Worm (Caenorhabditis elegans) whole organism, L1 larva: ENCODE results near the gene slfl-5.

ENCODE experiments used
- C04F5.9 ChIP-seq: sonication (generic microtip); optimal IDR thresholded peaks from 2 replicates; lab custom pipeline; 2016; ENCODE audit warnings: missing genetic modification characterization, missing compliant biosample characterization
- C34B4.2 ChIP-seq: sonication (generic microtip); optimal IDR thresholded peaks from 2 replicates; lab custom pipeline; 2017; ENCODE audit warnings: mild to moderate bottlenecking, missing genetic modification characterization, missing compliant biosample characterization
- Y116A8C.19 ChIP-seq: sonication (generic microtip); optimal IDR thresholded peaks from 2 replicates; lab custom pipeline; 2016; ENCODE audit warnings: missing compliant biosample characterization, missing genetic modification characterization, borderline replicate concordance
- alr-1 ChIP-seq: fragments of 200-800 bp; sonication (Bioruptor generic); optimal IDR thresholded peaks from 2 replicates; lab custom pipeline; 2018; ENCODE audit warnings: borderline replicate concordance, mild to moderate bottlenecking, missing genetic modification characterization, missing compliant biosample characterization
- aly-2 ChIP-seq: fragments of 150-350 bp; optimal IDR thresholded peaks from 2 replicates; lab custom pipeline; 2014; ENCODE audit warnings: missing biosample characterization, missing genetic modification characterization
- blmp-1 ChIP-seq: fragments of 150-350 bp; optimal IDR thresholded peaks from 2 replicates; lab custom pipeline; 2014; ENCODE audit warnings: missing biosample characterization, missing genetic modification characterization
- ceh-88 ChIP-seq: fragments of 200-800 bp; sonication (Bioruptor generic); IDR thresholded peaks from 2 replicates; pipeline ENCODE4 v1.3.6; 2022; ENCODE audit warnings: missing genetic modification characterization, missing compliant biosample characterization
- dpl-1 ChIP-seq, 3 experiments: fragments of 150-350 bp in 2 of 3; sonication (generic microtip) in 1 of 3; optimal IDR thresholded peaks; 2 replicates each; lab custom pipeline; 2014 to 2017; ENCODE audit warnings: missing biosample characterization in 3 of 3, missing genetic modification characterization in 3 of 3, missing genetic modification reagents in 3 of 3
- efl-1 ChIP-seq, 4 experiments: fragments of 150-350 bp; optimal IDR thresholded peaks in 3 of 4; peaks in 1 of 4; 1 replicate in 1 of 4; 2 replicates in 3 of 4; lab custom pipeline; 2014; ENCODE audit warnings: missing biosample characterization in 2 of 4, missing genetic modification characterization in 2 of 4, missing genetic modification reagents in 2 of 4
- efl-3 ChIP-seq: fragments of 200-800 bp; sonication (Bioruptor generic); optimal IDR thresholded peaks from 2 replicates; lab custom pipeline; 2018; ENCODE audit warnings: mild to moderate bottlenecking, missing genetic modification characterization, missing compliant biosample characterization
- elt-3 ChIP-seq, 6 experiments: fragments of 150-350 bp in 1 of 6; sonication (generic microtip); optimal IDR thresholded peaks; 2 replicates each; lab custom pipeline; 2017 to 2018; ENCODE audit warnings: missing biosample characterization in 6 of 6, missing genetic modification characterization in 6 of 6, inconsistent platforms in 1 of 6
- fkh-8 ChIP-seq: sonication (generic microtip); optimal IDR thresholded peaks from 2 replicates; lab custom pipeline; 2016; ENCODE audit warnings: mild to moderate bottlenecking, missing genetic modification characterization, missing compliant biosample characterization
- grh-1 ChIP-seq: fragments of 200-800 bp; sonication (Bioruptor generic); IDR thresholded peaks from 2 replicates; pipeline ENCODE4 v1.3.6; 2022; ENCODE audit warnings: missing genetic modification reagents, missing genetic modification characterization, missing compliant biosample characterization
- hpl-2 ChIP-seq: fragments of 150-350 bp; optimal IDR thresholded peaks from 2 replicates; lab custom pipeline; 2014; ENCODE audit warnings: missing biosample characterization, missing genetic modification reagents, missing genetic modification characterization
- irx-1 ChIP-seq: sonication (generic microtip); optimal IDR thresholded peaks from 2 replicates; lab custom pipeline; 2016; ENCODE audit warnings: missing genetic modification characterization, missing compliant biosample characterization
- isw-1 ChIP-seq: fragments of 200-800 bp; sonication (Bioruptor generic); IDR thresholded peaks from 2 replicates; pipeline ENCODE4 v1.3.6; 2022; ENCODE audit warnings: missing genetic modification characterization, missing compliant biosample characterization
- jun-1 ChIP-seq: fragments of 150-350 bp; optimal IDR thresholded peaks from 2 replicates; lab custom pipeline; 2014; ENCODE audit warnings: missing biosample characterization, missing genetic modification reagents, missing genetic modification characterization
- lin-13 ChIP-seq: fragments of 150-350 bp; optimal IDR thresholded peaks from 2 replicates; lab custom pipeline; 2014; ENCODE audit warnings: missing biosample characterization, missing genetic modification reagents, missing genetic modification characterization
- lin-14 ChIP-seq: fragments of 200-800 bp; sonication (Bioruptor generic); optimal IDR thresholded peaks from 2 replicates; lab custom pipeline; 2018; ENCODE audit warnings: mild to moderate bottlenecking, missing genetic modification characterization, moderate library complexity, missing compliant biosample characterization
- lin-35 ChIP-seq, 2 experiments: fragments of 150-350 bp; optimal IDR thresholded peaks; 2 replicates each; lab custom pipeline; 2014; ENCODE audit warnings: missing biosample characterization in 2 of 2, missing genetic modification characterization in 2 of 2, missing genetic modification reagents in 2 of 2
- lsy-2 ChIP-seq, 2 experiments: fragments of 150-350 bp; optimal IDR thresholded peaks; 2 replicates each; lab custom pipeline; 2014; ENCODE audit warnings: missing biosample characterization in 2 of 2, missing genetic modification characterization in 2 of 2
- mep-1 ChIP-seq: fragments of 150-350 bp; optimal IDR thresholded peaks from 2 replicates; lab custom pipeline; 2014; ENCODE audit warnings: missing biosample characterization, missing genetic modification characterization
- nhr-11 ChIP-seq: fragments of 150-350 bp; optimal IDR thresholded peaks from 2 replicates; lab custom pipeline; 2014; ENCODE audit warnings: missing biosample characterization, missing genetic modification characterization
- nhr-12 ChIP-seq: sonication (generic microtip); optimal IDR thresholded peaks from 2 replicates; lab custom pipeline; 2017; ENCODE audit warnings: missing biosample characterization, missing genetic modification characterization
- nhr-20 ChIP-seq: sonication (generic microtip); optimal IDR thresholded peaks from 2 replicates; lab custom pipeline; 2016; ENCODE audit warnings: mild to moderate bottlenecking, missing genetic modification characterization, missing compliant biosample characterization
- nhr-71 ChIP-seq: sonication (generic microtip); optimal IDR thresholded peaks from 2 replicates; lab custom pipeline; 2016; ENCODE audit warnings: mild to moderate bottlenecking, missing genetic modification characterization, moderate library complexity, missing compliant biosample characterization
- nhr-85 ChIP-seq: sonication (generic microtip); peaks from one replicate; lab custom pipeline; 2016; ENCODE audit warnings: missing genetic modification characterization, inconsistent platforms, missing compliant biosample characterization
- nhr-90 ChIP-seq: sonication (generic microtip); optimal IDR thresholded peaks from 2 replicates; lab custom pipeline; 2016; ENCODE audit warnings: mild to moderate bottlenecking, missing genetic modification characterization, missing compliant biosample characterization; ENCODE audit not compliant: poor library complexity
- pag-3 ChIP-seq: sonication (generic microtip); optimal IDR thresholded peaks from 2 replicates; lab custom pipeline; 2017; ENCODE audit warnings: missing genetic modification characterization, mild to moderate bottlenecking, missing compliant biosample characterization, antibody characterized with exemption, borderline replicate concordance; ENCODE audit not compliant: insufficient read depth
- pax-3 ChIP-seq: fragments of 200-800 bp; sonication (Bioruptor generic); optimal IDR thresholded peaks from 2 replicates; lab custom pipeline; 2018; ENCODE audit warnings: mild to moderate bottlenecking, missing genetic modification characterization, moderate library complexity, missing compliant biosample characterization
- rnt-1 ChIP-seq: sonication (generic microtip); optimal IDR thresholded peaks from 2 replicates; lab custom pipeline; 2016; ENCODE audit warnings: mild to moderate bottlenecking, missing genetic modification characterization, moderate library complexity, missing compliant biosample characterization
- snpc-4 ChIP-seq: fragments of 150-350 bp; optimal IDR thresholded peaks from 2 replicates; lab custom pipeline; 2014; ENCODE audit warnings: missing biosample characterization, missing genetic modification characterization
- snu-23 ChIP-seq: sonication (generic microtip); optimal IDR thresholded peaks from 2 replicates; lab custom pipeline; 2016; ENCODE audit warnings: missing genetic modification characterization, missing compliant biosample characterization
- sox-4 ChIP-seq: sonication (generic microtip); optimal IDR thresholded peaks from 2 replicates; lab custom pipeline; 2016; ENCODE audit warnings: missing genetic modification characterization, missing compliant biosample characterization
- sptf-1 ChIP-seq: fragments of 150-350 bp; optimal IDR thresholded peaks from 2 replicates; lab custom pipeline; 2014; ENCODE audit warnings: missing biosample characterization, missing genetic modification characterization
- sup-37 ChIP-seq: fragments of 200-800 bp; sonication (Bioruptor generic); optimal IDR thresholded peaks from 2 replicates; lab custom pipeline; 2018; ENCODE audit warnings: mild to moderate bottlenecking, missing genetic modification characterization, missing compliant biosample characterization
- swsn-7 ChIP-seq: sonication (generic microtip); optimal IDR thresholded peaks from 2 replicates; lab custom pipeline; 2016; ENCODE audit warnings: missing genetic modification characterization, missing compliant biosample characterization
- tbx-2 ChIP-seq: sonication (generic microtip); optimal IDR thresholded peaks from 2 replicates; lab custom pipeline; 2016; ENCODE audit warnings: missing genetic modification characterization, missing compliant biosample characterization
- unc-130 ChIP-seq: fragments of 150-350 bp; optimal IDR thresholded peaks from 2 replicates; lab custom pipeline; 2017; ENCODE audit warnings: missing biosample characterization, missing genetic modification characterization, inconsistent platforms
- unc-30 ChIP-seq: sonication (generic microtip); optimal IDR thresholded peaks from 2 replicates; lab custom pipeline; 2017; ENCODE audit warnings: missing biosample characterization, missing genetic modification characterization
- unc-62 ChIP-seq: fragments of 150-350 bp; optimal IDR thresholded peaks from 2 replicates; lab custom pipeline; 2014; ENCODE audit warnings: missing biosample characterization, missing genetic modification reagents, missing genetic modification characterization
- zip-4 ChIP-seq: fragments of 200-800 bp; sonication (Bioruptor generic); optimal IDR thresholded peaks from 2 replicates; lab custom pipeline; 2018; ENCODE audit warnings: mild to moderate bottlenecking, missing genetic modification characterization, moderate library complexity, missing compliant biosample characterization
- ztf-11 ChIP-seq, 2 experiments: sonication (generic microtip); optimal IDR thresholded peaks; 2 replicates each; lab custom pipeline; 2016 to 2017; ENCODE audit warnings: missing genetic modification characterization in 2 of 2, missing biosample characterization in 1 of 2, missing compliant biosample characterization in 1 of 2
- ztf-4 ChIP-seq: fragments of 150-350 bp; optimal IDR thresholded peaks from 2 replicates; lab custom pipeline; 2014; ENCODE audit warnings: missing biosample characterization, missing genetic modification characterization

slfl-5 gene

DNA sequence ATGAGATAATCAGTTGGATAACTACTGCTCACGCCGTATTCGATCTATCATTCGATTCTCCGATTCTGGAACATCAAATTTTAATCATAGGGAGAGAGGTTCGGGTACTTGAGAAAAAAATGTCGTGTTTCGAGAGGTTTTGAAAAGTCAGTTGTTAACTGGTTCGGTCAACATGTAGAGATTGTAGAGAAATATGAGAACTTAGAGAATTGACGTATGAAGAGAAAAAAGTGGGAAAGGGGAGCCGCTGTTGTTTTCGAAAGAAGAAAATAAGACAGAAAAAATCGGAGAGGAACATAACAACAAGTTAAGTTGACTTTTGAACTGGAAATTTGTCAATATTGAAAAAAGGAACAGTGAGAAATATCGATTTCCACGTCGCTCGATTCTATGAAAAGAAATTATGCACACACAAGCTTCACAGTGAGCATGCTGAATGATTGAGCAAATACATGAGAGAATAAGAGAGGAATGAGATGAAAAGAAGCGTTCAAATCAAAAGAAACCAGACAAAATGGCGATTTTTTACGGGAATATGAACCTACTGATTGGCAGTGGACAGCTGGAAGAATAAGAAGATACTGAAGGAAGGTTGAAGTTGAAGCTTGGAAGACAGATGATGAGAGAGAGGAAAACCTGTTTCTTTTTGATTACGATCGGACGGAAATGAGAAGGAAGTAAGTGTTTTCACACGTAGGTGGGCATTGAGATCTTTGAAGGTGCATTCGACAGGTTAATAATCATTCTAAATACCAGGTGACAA lies at the start of gene slfl-5, which contains the start of the genes T04H1.13 and rad-50:
TSS of gene slfl-5 (minus strand) at position 65 of the 763 bp plus-strand sequence.
TSS of gene T04H1.13 (minus strand) at position 51 of the 763 bp plus-strand sequence.
TSS of gene rad-50 (plus strand) at position 667 of the 763 bp plus-strand sequence.
- TF ChIP-seq jun-1 (no peak), dpl-1 (GFP tag; optimal IDR thresholded peaks at IDR 0.05; lab: Kevin White, UChicago) (peak in 1 of 3 experiments; percentile 8), efl-3 (GFP tag; lab: Kevin White, UChicago) (no peak), grh-1 (GFP tag; lab: Robert Waterston, UW) (no peak), lsy-2 (tag; optimal IDR thresholded peaks at IDR 0.05; lab: Kevin White, UChicago) (peak in 1 of 2 experiments; percentile 18), C04F5.9 (no peak), rnt-1 (tag; lab: Kevin White, UChicago) (peak; percentile 10), nhr-85 (tag; lab: Kevin White, UChicago) (no peak), snu-23 (GFP tag; lab: Kevin White, UChicago) (no peak), nhr-90 (no peak), unc-30 (no peak), lin-13 (GFP tag; lab: Kevin White, UChicago) (no peak), lin-14 (GFP tag; lab: Kevin White, UChicago) (peak; percentile 68), nhr-12 (tag; lab: Kevin White, UChicago) (no peak), pax-3 (tag; lab: Kevin White, UChicago) (no peak), ztf-11 (tag; optimal IDR thresholded peaks at IDR 0.05; lab: Kevin White, UChicago) (no peak), efl-1 (optimal IDR thresholded peaks at IDR 0.05; lab: Kevin White, UChicago) (peak in 1 of 2 experiments; percentile 6), efl-1 (GFP tag; optimal IDR thresholded peaks at IDR 0.05 in 1 of 2; lab: Kevin White, UChicago) (peak in 1 of 2 experiments; percentile 30), nhr-71 (peak; percentile 36), blmp-1 (tag; lab: Kevin White, UChicago) (peak; percentile 38), snpc-4 (no peak), hpl-2 (GFP tag; lab: Kevin White, UChicago) (no peak), sup-37 (GFP tag; lab: Kevin White, UChicago) (no peak), swsn-7 (no peak), sox-4 (tag; lab: Kevin White, UChicago) (no peak)

DNA sequence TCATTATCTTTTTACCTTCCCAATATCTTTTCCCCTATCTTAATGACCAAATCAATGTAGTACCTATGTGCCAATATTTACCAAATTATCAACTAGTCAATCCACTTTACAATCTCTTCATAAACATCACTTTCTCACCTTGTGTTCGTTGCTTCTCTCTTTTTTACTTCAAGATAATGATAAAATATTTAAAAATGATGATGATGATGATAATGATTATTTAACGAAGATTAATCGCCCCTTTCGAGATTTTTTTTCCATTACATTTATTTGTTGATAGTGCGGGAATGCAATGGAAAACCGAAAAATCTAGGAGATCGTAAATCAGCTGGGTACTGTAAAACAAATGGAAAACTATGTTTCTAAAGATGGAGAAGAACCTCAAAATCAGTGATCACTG lies 49.2 kb upstream of the slfl-5 start:
- TF ChIP-seq nhr-90 (peak; percentile 4), lsy-2 (tag; optimal IDR thresholded peaks at IDR 0.05; lab: Kevin White, UChicago) (peak in 1 of 2 experiments; percentile 49), nhr-71 (peak; percentile 44), lin-14 (GFP tag; lab: Kevin White, UChicago) (peak; percentile 42), elt-3 (tag; optimal IDR thresholded peaks at IDR 0.05; lab: Kevin White, UChicago) (peak in 2 of 6 experiments; percentile 58 to 79), grh-1 (GFP tag; lab: Robert Waterston, UW) (0 out of 2 replicates have a peak, but pooled peaks have one; percentile 15), blmp-1 (tag; lab: Kevin White, UChicago) (peak; percentile 54), nhr-20 (peak; percentile 18), tbx-2 (tag; lab: Kevin White, UChicago) (peak; percentile 9), isw-1 (no peak), mep-1 (tag; lab: Kevin White, UChicago) (no peak), efl-3 (GFP tag; lab: Kevin White, UChicago) (no peak), nhr-85 (tag; lab: Kevin White, UChicago) (peak; percentile 69)

DNA sequence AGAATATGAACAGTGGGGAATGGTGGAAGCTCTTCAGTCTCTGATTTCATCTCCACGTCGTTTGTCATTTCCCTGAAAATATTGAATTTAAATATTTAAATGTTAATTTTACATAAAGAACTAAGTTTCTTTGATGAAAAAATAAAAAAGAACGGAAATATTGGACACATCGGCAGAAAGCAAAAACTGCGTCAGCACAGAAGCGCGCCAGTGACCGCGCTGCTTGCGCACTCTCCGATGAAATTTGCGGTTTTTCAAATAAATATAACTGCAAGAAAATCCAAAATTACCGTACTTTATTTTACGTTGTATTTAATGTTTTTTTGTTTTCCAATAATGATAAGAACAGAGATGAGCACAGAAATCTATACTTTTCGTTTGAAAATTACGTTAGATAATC lies 46.7 kb upstream of the slfl-5 start, which contains the start of the genes srpa-68 and srh-16:
TSS of gene srpa-68 (minus strand) at position 72 of the 400 bp plus-strand sequence.
TSS of gene srh-16 (plus strand) at position 275 of the 400 bp plus-strand sequence.
- TF ChIP-seq unc-62 (GFP tag; lab: Kevin White, UChicago) (no peak), elt-3 (tag; optimal IDR thresholded peaks at IDR 0.05; lab: Kevin White, UChicago) (peak in 2 of 6 experiments; percentile 86 to 89), nhr-11 (tag; lab: Kevin White, UChicago) (peak; percentile 91), ztf-11 (tag; optimal IDR thresholded peaks at IDR 0.05; lab: Kevin White, UChicago) (peak; percentile 71 to 80), zip-4 (GFP tag; lab: Kevin White, UChicago) (peak; percentile 86), grh-1 (GFP tag; lab: Robert Waterston, UW) (peak; percentile 93), alr-1 (tag; lab: Kevin White, UChicago) (no peak), lin-35 (GFP tag; optimal IDR thresholded peaks at IDR 0.05; lab: Kevin White, UChicago) (peak; percentile 96 to 99), nhr-20 (peak; percentile 91), dpl-1 (GFP tag; optimal IDR thresholded peaks at IDR 0.05; lab: Kevin White, UChicago) (peak; percentile 98 to 99 (median 99)), pag-3 (tag; lab: Kevin White, UChicago) (no peak), aly-2 (tag; lab: Kevin White, UChicago) (peak; percentile 82), ztf-4 (tag; lab: Kevin White, UChicago) (peak; percentile 59), ceh-88 (GFP tag; lab: Robert Waterston, UW) (peak; percentile 76), sox-4 (tag; lab: Kevin White, UChicago) (peak; percentile 87), pax-3 (tag; lab: Kevin White, UChicago) (peak; percentile 91), fkh-8 (tag; lab: Kevin White, UChicago) (peak; percentile 76), C34B4.2 (tag; lab: Kevin White, UChicago) (no peak), irx-1 (tag; lab: Kevin White, UChicago) (peak; percentile 90), sptf-1 (tag; lab: Kevin White, UChicago) (no peak), unc-130 (tag; lab: Kevin White, UChicago) (peak; percentile 87), blmp-1 (tag; lab: Kevin White, UChicago) (peak; percentile 72), rnt-1 (tag; lab: Kevin White, UChicago) (peak; percentile 97), Y116A8C.19 (tag; lab: Kevin White, UChicago) (no peak), unc-30 (peak; percentile 41)
